Fruit fly (Drosophila melanogaster) whole organism, embryonic: ENCODE data around the gene RpL36.

ENCODE experiments used
- Bteb2 ChIP-seq: fragments of 200-800 bp; sonication (Bioruptor generic); optimal IDR thresholded peaks from 2 replicates; lab custom pipeline; 2016; ENCODE audit warnings: missing biosample characterization, missing genetic modification characterization
- CG10274 ChIP-seq: fragments of 200-800 bp; sonication (Bioruptor generic); optimal IDR thresholded peaks from 3 replicates; lab custom pipeline; 2017; ENCODE audit warnings: missing biosample characterization, mild to moderate bottlenecking, missing genetic modification characterization
- CG10462 ChIP-seq: fragments of 200-800 bp; sonication (Bioruptor generic); optimal IDR thresholded peaks from 2 replicates; lab custom pipeline; 2016; ENCODE audit warnings: missing biosample characterization, missing genetic modification characterization
- CG10565 ChIP-seq: fragments of 200-800 bp; sonication (Bioruptor generic); optimal IDR thresholded peaks from 3 replicates; lab custom pipeline; 2016; ENCODE audit warnings: missing biosample characterization, mild to moderate bottlenecking, missing genetic modification characterization
- CG10654 ChIP-seq: fragments of 200-800 bp; sonication (Bioruptor generic); optimal IDR thresholded peaks from 2 replicates; lab custom pipeline; 2016; ENCODE audit warnings: missing biosample characterization, missing genetic modification characterization
- CG11456 ChIP-seq: fragments of 200-800 bp; sonication (Bioruptor generic); IDR thresholded peaks from 3 replicates; pipeline ENCODE4 v1.3.6; 2022; ENCODE audit warnings: missing biosample characterization, missing genetic modification characterization
- CG11696 ChIP-seq: fragments of 200-800 bp; sonication (Bioruptor generic); IDR thresholded peaks from 2 replicates; pipeline ENCODE4 v1.3.6; 2022; ENCODE audit warnings: missing biosample characterization, missing genetic modification characterization
- CG15696 ChIP-seq: fragments of 200-800 bp; sonication (Bioruptor generic); optimal IDR thresholded peaks from 2 replicates; lab custom pipeline; 2019; ENCODE audit warnings: missing biosample characterization, mild to moderate bottlenecking, missing genetic modification characterization, moderate library complexity
- CG16815 ChIP-seq: fragments of 200-800 bp; sonication (Bioruptor generic); optimal IDR thresholded peaks from 3 replicates; lab custom pipeline; 2017; ENCODE audit warnings: missing biosample characterization, mild to moderate bottlenecking, missing genetic modification characterization
- CG16863 ChIP-seq: fragments of 200-800 bp; sonication (Bioruptor generic); optimal IDR thresholded peaks from 3 replicates; lab custom pipeline; 2016; ENCODE audit warnings: missing biosample characterization, missing genetic modification characterization
- CG17361 ChIP-seq: fragments of 200-800 bp; sonication (Bioruptor generic); IDR thresholded peaks from 3 replicates; pipeline ENCODE4 v1.3.6; 2022; ENCODE audit warnings: missing biosample characterization, missing genetic modification characterization
- CG17802 ChIP-seq: fragments of 200-800 bp; sonication (Bioruptor generic); optimal IDR thresholded peaks from 2 replicates; lab custom pipeline; 2018; ENCODE audit warnings: missing biosample characterization, mild to moderate bottlenecking, missing genetic modification characterization, moderate library complexity
- CG2712 ChIP-seq: fragments of 200-800 bp; optimal IDR thresholded peaks from 3 replicates; lab custom pipeline; 2019; ENCODE audit warnings: missing biosample characterization, mild to moderate bottlenecking, missing genetic modification characterization, moderate library complexity
- CG32532 ChIP-seq: fragments of 200-800 bp; sonication (Bioruptor generic); IDR thresholded peaks from 2 replicates; pipeline ENCODE4 v1.3.6; 2022; ENCODE audit warnings: missing biosample characterization, missing genetic modification characterization
- CG4282 ChIP-seq: fragments of 200-800 bp; sonication (Bioruptor generic); optimal IDR thresholded peaks from 2 replicates; lab custom pipeline; 2016; ENCODE audit warnings: missing biosample characterization, missing genetic modification characterization
- CG5953 ChIP-seq: fragments of 200-800 bp; sonication (Bioruptor generic); IDR thresholded peaks from 2 replicates; pipeline ENCODE4 v1.3.6; 2022; ENCODE audit warnings: missing biosample characterization, missing genetic modification characterization
- CG6765 ChIP-seq: fragments of 200-800 bp; sonication (Bioruptor generic); optimal IDR thresholded peaks from 3 replicates; lab custom pipeline; 2017; ENCODE audit warnings: missing biosample characterization, mild to moderate bottlenecking, missing genetic modification characterization
- CG7372 ChIP-seq: fragments of 200-800 bp; sonication (Bioruptor generic); IDR thresholded peaks from 2 replicates; pipeline ENCODE4 v1.3.6; 2022; ENCODE audit warnings: missing biosample characterization, missing genetic modification characterization
- CG9797 ChIP-seq: fragments of 200-800 bp; sonication (Bioruptor generic); optimal IDR thresholded peaks from 3 replicates; lab custom pipeline; 2018; ENCODE audit warnings: missing biosample characterization, mild to moderate bottlenecking, missing genetic modification characterization
- CrebB ChIP-seq: fragments of 200-800 bp; sonication (Bioruptor generic); optimal IDR thresholded peaks from 3 replicates; lab custom pipeline; 2018; ENCODE audit warnings: missing biosample characterization, mild to moderate bottlenecking, missing genetic modification characterization
- D19A ChIP-seq: fragments of 200-800 bp; optimal IDR thresholded peaks from 3 replicates; lab custom pipeline; 2019; ENCODE audit warnings: missing biosample characterization, mild to moderate bottlenecking, missing genetic modification characterization, moderate library complexity
- D19B ChIP-seq: fragments of 200-800 bp; sonication (Bioruptor generic); optimal IDR thresholded peaks from 2 replicates; lab custom pipeline; 2017; ENCODE audit warnings: missing biosample characterization, mild to moderate bottlenecking, missing genetic modification characterization
- Dip2 ChIP-seq: fragments of 200-800 bp; sonication (Bioruptor generic); IDR thresholded peaks from 2 replicates; pipeline ENCODE4 v1.3.6; 2022; ENCODE audit warnings: missing biosample characterization, missing genetic modification characterization
- Doc2 ChIP-seq: fragments of 200-800 bp; sonication (Bioruptor generic); IDR thresholded peaks from 2 replicates; pipeline ENCODE4 v1.3.6; 2022; ENCODE audit warnings: missing biosample characterization, missing genetic modification characterization
- Doc3 ChIP-seq: fragments of 200-800 bp; sonication (Bioruptor generic); IDR thresholded peaks from 3 replicates; pipeline ENCODE4 v1.3.6; 2022; ENCODE audit warnings: missing biosample characterization, missing genetic modification characterization; ENCODE audit not compliant: partially characterized antibody
- Ets65A ChIP-seq: fragments of 200-800 bp; sonication (Bioruptor generic); peaks from one replicate; lab custom pipeline; 2016; ENCODE audit warnings: missing biosample characterization, missing genetic modification characterization
- Gsc ChIP-seq: fragments of 200-800 bp; sonication (Bioruptor generic); IDR thresholded peaks from 2 replicates; pipeline ENCODE4 v1.3.6; 2022; ENCODE audit warnings: missing biosample characterization, missing genetic modification characterization
- Hr3 ChIP-seq: fragments of 200-800 bp; sonication (Bioruptor generic); optimal IDR thresholded peaks from 3 replicates; lab custom pipeline; 2016; ENCODE audit warnings: missing biosample characterization, missing genetic modification characterization
- Med ChIP-seq: fragments of 200-800 bp; sonication (Bioruptor generic); peaks from one replicate; lab custom pipeline; 2016; ENCODE audit warnings: missing biosample characterization, missing genetic modification characterization, mild to moderate bottlenecking, inconsistent platforms, moderate library complexity
- Stat92E ChIP-seq, 3 experiments: fragments of >200 bp in 2 of 3; fragments of 200-800 bp in 1 of 3; sonication (Bioruptor generic) in 1 of 3; optimal IDR thresholded peaks; 2 replicates each; lab custom pipeline; 2017 to 2019; ENCODE audit warnings: missing biosample characterization in 3 of 3, missing genetic modification characterization in 3 of 3, mild to moderate bottlenecking in 1 of 3, moderate library complexity in 1 of 3
- Taf1 ChIP-seq: fragments of 200-800 bp; sonication (Bioruptor generic); IDR thresholded peaks from 2 replicates; pipeline ENCODE4 v1.3.6; 2022; ENCODE audit warnings: missing biosample characterization, missing genetic modification characterization
- Xrp1 ChIP-seq: fragments of 200-800 bp; sonication (Bioruptor generic); IDR thresholded peaks from 2 replicates; pipeline ENCODE4 v1.3.6; 2022; ENCODE audit warnings: missing biosample characterization, missing genetic modification characterization
- az2 ChIP-seq: fragments of 200-800 bp; sonication (Bioruptor generic); optimal IDR thresholded peaks from 3 replicates; lab custom pipeline; 2016; ENCODE audit warnings: missing biosample characterization, missing genetic modification characterization
- bowl ChIP-seq: fragments of 200-800 bp; sonication (Bioruptor generic); IDR thresholded peaks from 2 replicates; pipeline ENCODE4 v1.3.6; 2022; ENCODE audit warnings: missing biosample characterization, missing genetic modification characterization
- cato ChIP-seq: fragments of 200-800 bp; sonication (Bioruptor generic); optimal IDR thresholded peaks from 2 replicates; lab custom pipeline; 2016; ENCODE audit warnings: missing biosample characterization, missing genetic modification characterization, borderline replicate concordance
- dan ChIP-seq: fragments of 200-800 bp; sonication (Bioruptor generic); IDR thresholded peaks from 2 replicates; pipeline ENCODE4 v1.3.6; 2022; ENCODE audit warnings: missing biosample characterization, missing genetic modification characterization
- ems ChIP-seq: fragments of 200-800 bp; sonication (Bioruptor generic); optimal IDR thresholded peaks from 3 replicates; lab custom pipeline; 2016; ENCODE audit warnings: missing biosample characterization, missing genetic modification characterization
- ftz-f1 ChIP-seq: fragments of 200-800 bp; sonication (Bioruptor generic); optimal IDR thresholded peaks from 2 replicates; lab custom pipeline; 2016; ENCODE audit warnings: missing biosample characterization, missing genetic modification characterization
- fu2 ChIP-seq: fragments of 200-800 bp; sonication (Bioruptor generic); optimal IDR thresholded peaks from 2 replicates; lab custom pipeline; 2016; ENCODE audit warnings: missing biosample characterization, missing genetic modification characterization
- gro ChIP-seq: fragments of 200-800 bp; sonication (Bioruptor generic); optimal IDR thresholded peaks from 2 replicates; lab custom pipeline; 2016; ENCODE audit warnings: missing biosample characterization, missing genetic modification characterization
- hb ChIP-seq: fragments of 200-800 bp; sonication (Bioruptor generic); IDR thresholded peaks from 3 replicates; pipeline ENCODE4 v1.3.6; 2022; ENCODE audit warnings: missing biosample characterization, missing genetic modification characterization; ENCODE audit not compliant: partially characterized antibody
- hbn ChIP-seq: fragments of 200-800 bp; sonication (Bioruptor generic); IDR thresholded peaks from 2 replicates; pipeline ENCODE4 v1.3.6; 2022; ENCODE audit warnings: missing biosample characterization, missing genetic modification characterization; ENCODE audit not compliant: partially characterized antibody
- ind ChIP-seq: fragments of 200-800 bp; sonication (Bioruptor generic); optimal IDR thresholded peaks from 3 replicates; lab custom pipeline; 2016; ENCODE audit warnings: missing biosample characterization, missing genetic modification characterization
- knrl ChIP-seq: fragments of 200-800 bp; sonication (Bioruptor generic); IDR thresholded peaks from 3 replicates; pipeline ENCODE4 v1.3.6; 2022; ENCODE audit warnings: missing biosample characterization, missing genetic modification characterization; ENCODE audit not compliant: partially characterized antibody
- phol ChIP-seq: fragments of 200-800 bp; sonication (Bioruptor generic); optimal IDR thresholded peaks from 3 replicates; lab custom pipeline; 2018; ENCODE audit warnings: missing biosample characterization, mild to moderate bottlenecking, missing genetic modification characterization, moderate library complexity
- sug ChIP-seq: fragments of 200-800 bp; optimal IDR thresholded peaks from 2 replicates; lab custom pipeline; 2019; ENCODE audit warnings: missing biosample characterization, mild to moderate bottlenecking, missing genetic modification characterization, moderate library complexity
- tio ChIP-seq: fragments of 200-800 bp; sonication (Bioruptor generic); optimal IDR thresholded peaks from 2 replicates; lab custom pipeline; 2017; ENCODE audit warnings: missing biosample characterization, missing genetic modification characterization, inconsistent platforms
- trem ChIP-seq: fragments of 200-800 bp; optimal IDR thresholded peaks from 3 replicates; lab custom pipeline; 2019; ENCODE audit warnings: missing biosample characterization, mild to moderate bottlenecking, missing genetic modification characterization, moderate library complexity
- unc-4 ChIP-seq: fragments of 200-800 bp; sonication (Bioruptor generic); IDR thresholded peaks from 2 replicates; pipeline ENCODE4 v1.3.6; 2022; ENCODE audit warnings: missing biosample characterization, missing genetic modification characterization; ENCODE audit not compliant: partially characterized antibody
- vvl ChIP-seq: fragments of 200-800 bp; sonication (Bioruptor generic); IDR thresholded peaks from 2 replicates; pipeline ENCODE4 v1.3.6; 2022; ENCODE audit warnings: missing biosample characterization, missing genetic modification characterization

Gene RpL36

DNA sequence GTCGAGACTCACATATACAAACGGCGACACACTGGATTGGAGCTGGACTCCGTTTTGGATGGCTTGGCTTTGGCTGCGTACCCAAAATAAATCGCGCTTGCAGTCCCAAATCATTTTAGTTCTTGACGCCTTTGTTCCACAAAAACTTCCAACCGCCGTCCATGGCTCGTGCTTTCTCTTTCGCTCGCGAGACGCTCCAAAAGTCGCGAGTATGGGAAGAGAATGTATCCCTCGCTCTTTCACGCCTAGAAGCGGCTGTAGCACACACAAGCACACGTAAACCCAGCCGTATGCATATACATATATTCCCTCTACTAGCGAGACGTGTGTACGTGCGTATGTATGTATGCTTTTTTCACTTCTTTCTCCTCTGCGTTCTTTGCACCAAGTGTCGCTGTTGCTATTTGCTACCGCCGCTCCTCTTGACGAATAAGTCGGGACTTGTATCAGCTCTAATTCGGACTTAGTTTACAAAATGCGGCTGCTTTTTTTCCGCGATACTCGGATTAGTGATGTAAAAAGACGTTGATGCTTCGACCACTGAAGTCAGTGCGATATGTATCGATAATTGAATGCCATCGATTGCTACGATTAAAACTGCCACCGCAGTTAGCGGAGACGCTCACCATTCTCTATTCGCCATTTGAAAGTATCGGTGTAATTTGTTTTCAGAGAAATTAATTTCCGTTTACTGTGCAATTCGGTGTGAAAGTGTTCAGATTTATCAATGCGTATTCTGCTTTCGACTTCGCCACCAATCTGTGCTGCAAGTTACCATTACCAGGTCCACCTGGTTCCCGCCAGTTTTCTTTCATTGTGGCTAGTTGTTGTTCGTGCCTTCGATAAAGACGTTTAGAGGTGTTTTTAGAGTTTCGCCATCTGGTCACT is 26.5 kb upstream of the RpL36 start, which contains the start of the genes Hmt4-20 and SkpA (continued):
- TF ChIP-seq fu2 (no peak), CrebB (tag; lab: Kevin White, UChicago) (no peak), CG17802 (tag; lab: Kevin White, UChicago) (no peak), Bteb2 (no peak), Doc3 (GFP tag; lab: Robert Waterston, UW) (peak; percentile 80), ftz-f1 (GFP tag; lab: Kevin White, UChicago) (no peak), Hr3 (GFP tag; lab: Kevin White, UChicago) (no peak), unc-4 (peak; percentile 88), CG7372 (GFP tag; lab: Robert Waterston, UW) (no peak), hb (peak; percentile 90), Stat92E (GFP tag; optimal IDR thresholded peaks at IDR 0.05; lab: Kevin White, UChicago) (no peak), CG10274 (no peak), gro (GFP tag; lab: Kevin White, UChicago) (no peak), trem (tag; lab: Kevin White, UChicago) (peak; percentile 84), Med (GFP tag; lab: Kevin White, UChicago) (peak; percentile 48), tio (GFP tag; lab: Kevin White, UChicago) (no peak), CG32532 (GFP tag; lab: Robert Waterston, UW) (no peak), CG11456 (no peak), cato (no peak), CG10462 (GFP tag; lab: Kevin White, UChicago) (no peak), CG5953 (GFP tag; lab: Robert Waterston, UW) (no peak), CG16815 (GFP tag; lab: Kevin White, UChicago) (no peak), CG9797 (GFP tag; lab: Kevin White, UChicago) (peak; percentile 92), bowl (GFP tag; lab: Robert Waterston, UW) (no peak), CG17361 (GFP tag; lab: Robert Waterston, UW) (peak; percentile 37; the same call in 2 of the 3 replicates), CG16863 (no peak), CG10565 (GFP tag; lab: Kevin White, UChicago) (no peak), D19B (GFP tag; lab: Kevin White, UChicago) (no peak), vvl (no peak), Gsc (GFP tag; lab: Robert Waterston, UW) (no peak), Xrp1 (GFP tag; lab: Robert Waterston, UW) (no peak), dan (no peak), ems (GFP tag; lab: Kevin White, UChicago) (no peak), hbn (GFP tag; lab: Robert Waterston, UW) (peak; percentile 79), phol (peak; percentile 87), sug (tag; lab: Kevin White, UChicago) (peak; percentile 14), CG10654 (GFP tag; lab: Kevin White, UChicago) (no peak), Doc2 (GFP tag; lab: Robert Waterston, UW) (no peak), Ets65A (GFP tag; lab: Kevin White, UChicago) (peak; percentile 94), CG11696 (GFP tag; lab: Robert Waterston, UW) (no peak), Taf1 (no peak), CG4282 (GFP tag; lab: Kevin White, UChicago) (no peak), CG2712 (tag; lab: Kevin White, UChicago) (peak; percentile 23), ind (GFP tag; lab: Kevin White, UChicago) (no peak), Dip2 (GFP tag; lab: Robert Waterston, UW) (no peak), CG6765 (GFP tag; lab: Kevin White, UChicago) (no peak), D19A (tag; lab: Kevin White, UChicago) (no peak), az2 (GFP tag; lab: Kevin White, UChicago) (no peak), knrl (peak; percentile 96), CG15696 (tag; lab: Kevin White, UChicago) (no peak)
